Fruit fly (Drosophila melanogaster): ENCODE results near the gene CG17329.

DNA sequence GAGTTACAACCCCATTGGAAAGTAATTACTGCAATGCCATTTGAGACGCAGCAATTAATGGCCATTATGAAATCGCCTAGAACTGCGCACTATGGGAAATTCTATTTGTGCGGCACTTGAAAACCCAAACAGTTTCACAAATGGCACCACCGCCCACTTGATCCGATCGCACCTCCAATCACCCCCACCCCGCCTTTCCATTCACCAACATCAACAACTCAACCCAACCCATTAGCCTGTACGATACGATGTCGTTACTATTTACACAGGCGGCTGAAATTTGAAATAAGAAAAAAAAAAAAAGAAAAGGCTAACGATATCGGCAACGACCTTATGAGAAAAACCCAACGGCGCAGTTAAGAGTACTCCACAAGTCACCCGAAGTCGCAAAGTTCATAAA is 26.0 kb downstream of the CG17329 start:
- TF ChIP-seq h (optimal IDR thresholded peaks at IDR 0.05) (no peak), psq (optimal IDR thresholded peaks at IDR 0.05) (no peak), Myc (optimal IDR thresholded peaks at IDR 0.05) (no peak), ttk (optimal IDR thresholded peaks at IDR 0.05) (no peak)

All from Kc167 (cell line).